Fruit fly (Drosophila melanogaster) whole organism, wandering third instar larva: ENCODE results near the gene CG42717.

Experiments
- Abd-B ChIP-seq: fragments of >200 bp; optimal IDR thresholded peaks from 2 replicates; lab custom pipeline; 2017; ENCODE audit warnings: missing biosample characterization, missing genetic modification characterization
- Dfd ChIP-seq: fragments of >200 bp; optimal IDR thresholded peaks from 2 replicates; lab custom pipeline; 2017; ENCODE audit warnings: missing biosample characterization, missing genetic modification characterization
- Hr78 ChIP-seq: fragments of >200 bp; optimal IDR thresholded peaks from 2 replicates; lab custom pipeline; 2017; ENCODE audit warnings: missing biosample characterization, missing genetic modification characterization
- Mio ChIP-seq: sonication (Bioruptor generic); optimal IDR thresholded peaks from 2 replicates; lab custom pipeline; 2016; ENCODE audit warnings: missing biosample characterization, missing genetic modification characterization
- N ChIP-seq: fragments of >200 bp; optimal IDR thresholded peaks from 2 replicates; lab custom pipeline; 2018; ENCODE audit warnings: missing biosample characterization, missing external identifiers, missing genetic modification characterization
- br ChIP-seq: fragments of 200-800 bp; sonication (Bioruptor generic); optimal IDR thresholded peaks from 2 replicates; lab custom pipeline; 2016; ENCODE audit warnings: missing biosample characterization, missing genetic modification characterization
- h ChIP-seq: fragments of 200-800 bp; sonication (Bioruptor generic); optimal IDR thresholded peaks from 3 replicates; lab custom pipeline; 2016; ENCODE audit warnings: missing biosample characterization, mild to moderate bottlenecking, missing genetic modification characterization
- lola ChIP-seq: fragments of >200 bp; optimal IDR thresholded peaks from 2 replicates; lab custom pipeline; 2017; ENCODE audit warnings: missing biosample characterization, missing genetic modification characterization
- pan ChIP-seq: fragments of >200 bp; optimal IDR thresholded peaks from 2 replicates; lab custom pipeline; 2017
- psq ChIP-seq: fragments of 200-800 bp; sonication (Bioruptor generic); optimal IDR thresholded peaks from 3 replicates; lab custom pipeline; 2017; ENCODE audit warnings: missing biosample characterization, mild to moderate bottlenecking, missing genetic modification characterization, moderate library complexity
- sage ChIP-seq: fragments of 200-800 bp; sonication (Bioruptor generic); optimal IDR thresholded peaks from 2 replicates; lab custom pipeline; 2016; ENCODE audit warnings: missing biosample characterization, mild to moderate bottlenecking, missing genetic modification characterization

- TF ChIP-seq br (no peak), h (GFP tag; lab: Kevin White, UChicago) (peak; percentile 48), Hr78 (GFP tag; lab: Kevin White, UChicago) (no peak), Dfd (GFP tag; lab: Kevin White, UChicago) (no peak), sage (GFP tag; lab: Kevin White, UChicago) (no peak), Abd-B (GFP tag; lab: Kevin White, UChicago) (no peak), psq (no peak), pan (no peak), Mio (GFP tag; lab: Kevin White, UChicago) (no peak), lola (GFP tag; lab: Kevin White, UChicago) (no peak), N (GFP tag; lab: Kevin White, UChicago) (no peak)
Observed at dm6 chr3L:16045083-16045830, 12.3 kb upstream of the CG42717 start.
